Worm (Caenorhabditis elegans): ENCODE data around the gene nlp-50.

Gene nlp-50

DNA sequence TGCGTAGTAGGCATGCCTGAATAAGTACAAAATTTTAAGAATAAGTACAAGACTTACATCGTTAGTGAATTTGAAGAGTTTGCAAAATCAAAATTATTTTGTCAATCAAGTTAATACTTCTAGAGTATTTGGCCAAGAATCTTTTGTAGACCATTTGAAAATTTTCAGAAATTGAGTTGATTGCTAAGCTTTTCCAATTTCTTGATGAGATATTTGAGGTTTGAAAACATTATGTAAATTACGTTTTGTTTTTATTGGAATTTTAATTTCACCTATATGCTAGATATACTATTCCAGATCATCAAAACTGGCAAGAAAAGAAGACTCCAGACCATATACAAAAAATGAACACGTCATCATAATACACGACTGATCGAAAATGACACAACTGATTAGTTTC, 38.2 kb downstream of the nlp-50 start, which contains the start of gene tab-1:
TSS of gene tab-1 (plus strand) at position 301 of the 400 bp plus-strand sequence.
- TF ChIP-seq lsy-2 (tag; optimal IDR thresholded peaks at IDR 0.05) (no peak), nhr-11 (tag; optimal IDR thresholded peaks at IDR 0.05) (no peak), gmeb-1 (tag; optimal IDR thresholded peaks at IDR 0.05) (no peak), ama-1 (optimal IDR thresholded peaks at IDR 0.05) (no peak), nhr-77 (tag; optimal IDR thresholded peaks at IDR 0.05) (no peak), zag-1 (tag; optimal IDR thresholded peaks at IDR 0.05) (no peak), sem-4 (tag; optimal IDR thresholded peaks at IDR 0.05) (no peak), ztf-1 (GFP tag; conservative IDR thresholded peaks at IDR 0.05) (no peak), unc-39 (tag; optimal IDR thresholded peaks at IDR 0.05) (no peak), ztf-4 (tag; optimal IDR thresholded peaks at IDR 0.05) (no peak), skn-1 (tag; optimal IDR thresholded peaks at IDR 0.05) (no peak), sma-3 (GFP tag; optimal IDR thresholded peaks at IDR 0.05) (no peak), peb-1 (tag; optimal IDR thresholded peaks at IDR 0.05) (no peak)

DNA sequence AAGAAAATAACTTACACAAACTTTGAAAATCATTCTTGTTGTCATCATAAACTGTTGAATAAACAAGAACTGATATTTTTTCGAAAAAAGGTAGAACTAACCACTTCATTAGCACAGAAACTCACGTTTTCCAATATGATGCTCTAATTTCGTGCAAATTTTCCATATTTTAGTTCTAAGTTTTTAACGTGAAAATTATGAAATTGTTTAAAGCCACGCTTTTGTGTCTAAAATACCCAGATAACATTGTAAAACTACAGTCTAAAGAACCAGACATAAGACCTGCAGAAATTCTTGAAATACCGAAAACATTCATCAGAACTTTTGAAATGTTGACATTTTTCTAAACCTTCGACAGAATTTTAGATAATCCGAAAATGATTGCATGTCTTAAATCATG, 42.3 kb downstream of the nlp-50 start, which contains the start of gene F31E8.5:
TSS of gene F31E8.5 (minus strand) at position 101 of the 400 bp plus-strand sequence.
- TF ChIP-seq lin-39 (tag; optimal IDR thresholded peaks at IDR 0.05): no peak
- TF ChIP-seq gmeb-1 (tag; optimal IDR thresholded peaks at IDR 0.05): no peak
- TF ChIP-seq nhr-10 (tag; optimal IDR thresholded peaks at IDR 0.05): no peak
- no peak for TF ChIP-seq mdl-1 (tag; optimal IDR thresholded peaks at IDR 0.05)
- TF ChIP-seq ztf-4 (tag; optimal IDR thresholded peaks at IDR 0.05): no peak
- no peak for TF ChIP-seq unc-62 (GFP tag; optimal IDR thresholded peaks at IDR 0.05)
- TF ChIP-seq ama-1 (optimal IDR thresholded peaks at IDR 0.05): no peak
- no peak for TF ChIP-seq zag-1 (tag; optimal IDR thresholded peaks at IDR 0.05)
- no peak for TF ChIP-seq crh-2 (tag; optimal IDR thresholded peaks at IDR 0.05)
- TF ChIP-seq nhr-237 (tag; optimal IDR thresholded peaks at IDR 0.05): no peak
- TF ChIP-seq lsy-2 (tag; optimal IDR thresholded peaks at IDR 0.05): no peak
- TF ChIP-seq elt-1 (tag; optimal IDR thresholded peaks at IDR 0.05): no peak

DNA sequence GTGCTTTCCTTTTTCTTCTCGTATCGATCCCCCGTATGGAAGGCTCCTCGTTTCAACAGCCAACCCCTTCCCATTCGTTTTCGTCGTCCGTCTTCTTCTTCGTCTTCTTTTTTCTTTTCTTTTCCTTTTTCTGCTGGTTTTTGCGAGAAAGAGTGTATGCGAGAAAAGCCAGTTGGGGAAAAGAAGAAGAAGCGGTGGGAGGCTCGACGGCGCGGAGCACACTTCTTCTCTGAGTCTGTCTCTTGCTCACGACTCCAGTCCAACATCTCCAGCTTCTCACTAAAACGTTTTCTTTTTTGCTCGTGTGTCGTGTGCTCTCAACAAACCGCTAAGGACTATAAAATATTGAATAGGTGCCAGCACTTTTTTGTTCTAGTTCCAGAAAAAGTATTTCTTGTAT, 43.7 kb downstream of the nlp-50 start:
- TF ChIP-seq lsy-2 (tag; optimal IDR thresholded peaks at IDR 0.05): peak in 1 of 2 experiments; percentile 38
- peak; percentile 55 for TF ChIP-seq zag-1 (tag; optimal IDR thresholded peaks at IDR 0.05)
- TF ChIP-seq nhr-21 (tag; optimal IDR thresholded peaks at IDR 0.05): no peak
- peak; percentile 46 for TF ChIP-seq lin-11 (tag; optimal IDR thresholded peaks at IDR 0.05)
- peak; percentile 40 for TF ChIP-seq nhr-129 (tag; optimal IDR thresholded peaks at IDR 0.05)
- peak; percentile 82 for TF ChIP-seq unc-55 (GFP tag; optimal IDR thresholded peaks at IDR 0.05)
- peak; percentile 0 for TF ChIP-seq F13H6.1 (tag; optimal IDR thresholded peaks at IDR 0.05)
- no peak for TF ChIP-seq ceh-16 (tag; optimal IDR thresholded peaks at IDR 0.05)
- TF ChIP-seq C34F6.9 (tag; optimal IDR thresholded peaks at IDR 0.05): peak; percentile 76

DNA sequence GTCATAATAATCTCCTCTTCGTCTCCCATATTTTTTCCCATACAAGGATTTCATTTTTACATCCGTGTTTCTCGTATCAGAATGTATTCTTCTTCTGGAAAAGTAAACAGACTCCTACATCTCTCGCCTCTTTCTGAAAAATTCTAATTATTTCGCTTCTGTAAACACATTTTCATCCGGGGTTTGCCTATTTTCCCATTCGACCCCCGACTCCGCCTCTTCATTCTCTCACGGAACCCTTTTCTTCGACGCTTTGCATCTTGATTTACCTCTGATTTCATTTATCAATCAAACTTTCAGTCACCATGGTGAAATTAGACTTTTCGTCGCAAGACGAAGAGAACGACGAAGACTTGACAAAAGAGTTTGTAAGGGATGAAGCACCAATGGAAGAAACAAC, 45.8 kb downstream of the nlp-50 start, which contains the start of gene snt-1:
TSS of gene snt-1 (plus strand) at position 301 of the 400 bp plus-strand sequence.
- TF ChIP-seq ceh-82 (tag; optimal IDR thresholded peaks at IDR 0.05): no peak
- no peak for TF ChIP-seq snpc-4 (tag; optimal IDR thresholded peaks at IDR 0.05)
- TF ChIP-seq fos-1 (tag; optimal IDR thresholded peaks at IDR 0.05): no peak
- TF ChIP-seq ama-1 (optimal IDR thresholded peaks at IDR 0.05): no peak
- no peak for TF ChIP-seq unc-62 (GFP tag; optimal IDR thresholded peaks at IDR 0.05)

- TF ChIP-seq sma-9 (GFP tag; optimal IDR thresholded peaks at IDR 0.05): peak; percentile 12
- no peak for TF ChIP-seq sma-9 (tag; optimal IDR thresholded peaks at IDR 0.05)
- no peak for TF ChIP-seq elt-1 (tag; optimal IDR thresholded peaks at IDR 0.05)
- no peak for TF ChIP-seq sma-3 (GFP tag; optimal IDR thresholded peaks at IDR 0.05)
- TF ChIP-seq crh-2 (tag; optimal IDR thresholded peaks at IDR 0.05): peak; percentile 17
- TF ChIP-seq mdl-1 (tag; optimal IDR thresholded peaks at IDR 0.05): peak in 1 of 2 experiments; percentile 47
- TF ChIP-seq lin-11 (tag; optimal IDR thresholded peaks at IDR 0.05): no peak
- no peak for TF ChIP-seq ztf-1 (GFP tag; conservative IDR thresholded peaks at IDR 0.05)
- TF ChIP-seq skn-1 (tag; optimal IDR thresholded peaks at IDR 0.05): no peak
- TF ChIP-seq lin-13 (GFP tag; optimal IDR thresholded peaks at IDR 0.05): no peak
- TF ChIP-seq dmd-4 (tag; optimal IDR thresholded peaks at IDR 0.05): no peak
- peak; percentile 21 for TF ChIP-seq mab-5 (tag; optimal IDR thresholded peaks at IDR 0.05)
- peak; percentile 1 for TF ChIP-seq Y55F3AM.14 (GFP tag; optimal IDR thresholded peaks at IDR 0.05)
- no peak for TF ChIP-seq blmp-1 (tag; optimal IDR thresholded peaks at IDR 0.05; ENCODE audit: insufficient read depth)
- TF ChIP-seq mbf-1 (tag; optimal IDR thresholded peaks at IDR 0.05): no peak
- peak; percentile 20 for TF ChIP-seq C34F6.9 (tag; optimal IDR thresholded peaks at IDR 0.05)
- peak; percentile 57 for TF ChIP-seq lin-39 (tag; optimal IDR thresholded peaks at IDR 0.05)
- peak in 1 of 2 experiments; percentile 17 for TF ChIP-seq lsy-2 (tag; optimal IDR thresholded peaks at IDR 0.05)
- TF ChIP-seq nhr-6 (tag; optimal IDR thresholded peaks at IDR 0.05): no peak
- TF ChIP-seq ZK546.5 (tag; optimal IDR thresholded peaks at IDR 0.05): no peak
- peak; percentile 35 for TF ChIP-seq zag-1 (tag; optimal IDR thresholded peaks at IDR 0.05)
Observed at ce11 chrII:6812514-6812913, 47.7 kb downstream of the nlp-50 start.

Data from whole organism, L2 larva.